Worm (Caenorhabditis elegans) whole organism, L1 larva: ENCODE results near the gene T15B7.14.

Experiments
- Y116A8C.19 ChIP-seq: sonication (generic microtip); optimal IDR thresholded peaks from 2 replicates; lab custom pipeline; 2016; ENCODE audit warnings: missing compliant biosample characterization, missing genetic modification characterization, borderline replicate concordance
- aha-1 ChIP-seq: fragments of 150-350 bp; optimal IDR thresholded peaks from 2 replicates; lab custom pipeline; 2014; ENCODE audit warnings: missing biosample characterization, missing genetic modification characterization
- blmp-1 ChIP-seq: fragments of 150-350 bp; optimal IDR thresholded peaks from 2 replicates; lab custom pipeline; 2014; ENCODE audit warnings: missing biosample characterization, missing genetic modification characterization
- ceh-63 ChIP-seq: fragments of 200-800 bp; sonication (Bioruptor generic); optimal IDR thresholded peaks from 2 replicates; lab custom pipeline; 2018; ENCODE audit warnings: mild to moderate bottlenecking, missing genetic modification characterization, missing compliant biosample characterization
- ceh-82 ChIP-seq, 3 experiments: fragments of 150-350 bp in 1 of 3; sonication (generic microtip) in 2 of 3; optimal IDR thresholded peaks; 2 replicates each; lab custom pipeline; 2014 to 2017; ENCODE audit warnings: missing biosample characterization in 3 of 3, missing genetic modification characterization in 3 of 3
- ceh-90 ChIP-seq: sonication (generic microtip); optimal IDR thresholded peaks from 2 replicates; lab custom pipeline; 2016; ENCODE audit warnings: missing genetic modification characterization, missing compliant biosample characterization
- ces-1 ChIP-seq: fragments of 150-350 bp; optimal IDR thresholded peaks from 2 replicates; lab custom pipeline; 2014; ENCODE audit warnings: missing biosample characterization, missing genetic modification reagents, missing genetic modification characterization
- dpl-1 ChIP-seq, 3 experiments: fragments of 150-350 bp in 2 of 3; sonication (generic microtip) in 1 of 3; optimal IDR thresholded peaks; 2 replicates each; lab custom pipeline; 2014 to 2017; ENCODE audit warnings: missing biosample characterization in 3 of 3, missing genetic modification characterization in 3 of 3, missing genetic modification reagents in 3 of 3
- efl-1 ChIP-seq, 4 experiments: fragments of 150-350 bp; optimal IDR thresholded peaks in 3 of 4; peaks in 1 of 4; 1 replicate in 1 of 4; 2 replicates in 3 of 4; lab custom pipeline; 2014; ENCODE audit warnings: missing biosample characterization in 2 of 4, missing genetic modification characterization in 2 of 4, missing genetic modification reagents in 2 of 4
- efl-3 ChIP-seq: fragments of 200-800 bp; sonication (Bioruptor generic); optimal IDR thresholded peaks from 2 replicates; lab custom pipeline; 2018; ENCODE audit warnings: mild to moderate bottlenecking, missing genetic modification characterization, missing compliant biosample characterization
- egl-13 ChIP-seq: sonication (generic microtip); optimal IDR thresholded peaks from 2 replicates; lab custom pipeline; 2016; ENCODE audit warnings: missing genotype, missing genetic modification reagents, missing genetic modification characterization, missing compliant biosample characterization
- elt-2 ChIP-seq: sonication (generic microtip); optimal IDR thresholded peaks from 2 replicates; lab custom pipeline; 2016; ENCODE audit warnings: missing genetic modification characterization, mild to moderate bottlenecking, inconsistent platforms, missing compliant biosample characterization, missing genetic modification reagents
- elt-3 ChIP-seq, 6 experiments: fragments of 150-350 bp in 1 of 6; sonication (generic microtip); optimal IDR thresholded peaks; 2 replicates each; lab custom pipeline; 2017 to 2018; ENCODE audit warnings: missing biosample characterization in 6 of 6, missing genetic modification characterization in 6 of 6, inconsistent platforms in 1 of 6
- ets-5 ChIP-seq: fragments of 200-800 bp; sonication (Bioruptor generic); IDR thresholded peaks from 2 replicates; pipeline ENCODE4 v1.3.6; 2022; ENCODE audit warnings: missing genetic modification characterization, missing compliant biosample characterization
- fkh-10 ChIP-seq: sonication (generic microtip); optimal IDR thresholded peaks from 2 replicates; lab custom pipeline; 2017; ENCODE audit warnings: missing biosample characterization, missing genetic modification reagents, missing genetic modification characterization
- fkh-4 ChIP-seq: sonication (generic microtip); optimal IDR thresholded peaks from 2 replicates; lab custom pipeline; 2016; ENCODE audit warnings: missing compliant biosample characterization, missing genetic modification characterization, borderline replicate concordance
- fkh-8 ChIP-seq: sonication (generic microtip); optimal IDR thresholded peaks from 2 replicates; lab custom pipeline; 2016; ENCODE audit warnings: mild to moderate bottlenecking, missing genetic modification characterization, missing compliant biosample characterization
- grh-1 ChIP-seq: fragments of 200-800 bp; sonication (Bioruptor generic); IDR thresholded peaks from 2 replicates; pipeline ENCODE4 v1.3.6; 2022; ENCODE audit warnings: missing genetic modification reagents, missing genetic modification characterization, missing compliant biosample characterization
- hlh-4 ChIP-seq: sonication (generic microtip); optimal IDR thresholded peaks from 2 replicates; lab custom pipeline; 2016; ENCODE audit warnings: mild to moderate bottlenecking, missing genetic modification characterization, missing compliant biosample characterization
- jun-1 ChIP-seq: fragments of 150-350 bp; optimal IDR thresholded peaks from 2 replicates; lab custom pipeline; 2014; ENCODE audit warnings: missing biosample characterization, missing genetic modification reagents, missing genetic modification characterization
- lin-15B ChIP-seq: fragments of 150-350 bp; sonication (generic microtip); optimal IDR thresholded peaks from 3 replicates; lab custom pipeline; 2014; ENCODE audit warnings: missing biosample characterization, missing genetic modification characterization
- lir-3 ChIP-seq: sonication (generic microtip); optimal IDR thresholded peaks from 2 replicates; lab custom pipeline; 2016; ENCODE audit warnings: mild to moderate bottlenecking, missing genetic modification characterization, moderate library complexity, missing compliant biosample characterization; ENCODE audit not compliant: poor library complexity
- mab-9 ChIP-seq: fragments of 200-800 bp; sonication (Bioruptor generic); IDR thresholded peaks from 2 replicates; pipeline ENCODE4 v1.3.6; 2022; ENCODE audit warnings: missing genetic modification reagents, missing genetic modification characterization, missing compliant biosample characterization
- nhr-19 ChIP-seq: fragments of 200-800 bp; sonication (Bioruptor generic); conservative IDR thresholded peaks from 2 replicates; pipeline ENCODE4 v1.3.6; 2022; ENCODE audit warnings: missing genetic modification characterization, missing compliant biosample characterization
- nhr-77 ChIP-seq: fragments of 150-350 bp; optimal IDR thresholded peaks from 2 replicates; lab custom pipeline; 2014; ENCODE audit warnings: missing biosample characterization, missing genetic modification characterization
- nhr-84 ChIP-seq: sonication (generic microtip); optimal IDR thresholded peaks from 2 replicates; lab custom pipeline; 2017; ENCODE audit warnings: missing biosample characterization, missing genetic modification characterization
- pag-3 ChIP-seq: sonication (generic microtip); optimal IDR thresholded peaks from 2 replicates; lab custom pipeline; 2017; ENCODE audit warnings: missing genetic modification characterization, mild to moderate bottlenecking, missing compliant biosample characterization, antibody characterized with exemption, borderline replicate concordance; ENCODE audit not compliant: insufficient read depth
- snpc-4 ChIP-seq: fragments of 150-350 bp; optimal IDR thresholded peaks from 2 replicates; lab custom pipeline; 2014; ENCODE audit warnings: missing biosample characterization, missing genetic modification characterization
- swsn-7 ChIP-seq: sonication (generic microtip); optimal IDR thresholded peaks from 2 replicates; lab custom pipeline; 2016; ENCODE audit warnings: missing genetic modification characterization, missing compliant biosample characterization
- tlp-1 ChIP-seq: fragments of 150-350 bp; optimal IDR thresholded peaks from 2 replicates; lab custom pipeline; 2014; ENCODE audit warnings: missing biosample characterization, missing genetic modification characterization
- unc-30 ChIP-seq: sonication (generic microtip); optimal IDR thresholded peaks from 2 replicates; lab custom pipeline; 2017; ENCODE audit warnings: missing biosample characterization, missing genetic modification characterization
- unc-62 ChIP-seq: fragments of 150-350 bp; optimal IDR thresholded peaks from 2 replicates; lab custom pipeline; 2014; ENCODE audit warnings: missing biosample characterization, missing genetic modification reagents, missing genetic modification characterization
- unc-86 ChIP-seq: sonication (generic microtip); optimal IDR thresholded peaks from 2 replicates; lab custom pipeline; 2016; ENCODE audit warnings: missing genetic modification characterization, missing compliant biosample characterization
- unc-98 ChIP-seq: fragments of 200-800 bp; sonication (Bioruptor generic); IDR thresholded peaks from 2 replicates; pipeline ENCODE4 v1.3.6; 2022; ENCODE audit warnings: missing genetic modification characterization, missing compliant biosample characterization
- vab-15 ChIP-seq: sonication (generic microtip); optimal IDR thresholded peaks from 2 replicates; lab custom pipeline; 2017; ENCODE audit warnings: missing genotype, mild to moderate bottlenecking, missing genetic modification characterization, missing compliant biosample characterization
- ztf-11 ChIP-seq, 2 experiments: sonication (generic microtip); optimal IDR thresholded peaks; 2 replicates each; lab custom pipeline; 2016 to 2017; ENCODE audit warnings: missing genetic modification characterization in 2 of 2, missing biosample characterization in 1 of 2, missing compliant biosample characterization in 1 of 2
- ztf-4 ChIP-seq: fragments of 150-350 bp; optimal IDR thresholded peaks from 2 replicates; lab custom pipeline; 2014; ENCODE audit warnings: missing biosample characterization, missing genetic modification characterization

T15B7.14 gene

ce11 chrV:6821509-6821908, 13.6 kb downstream of the T15B7.14 start, which contains the start of gene T15B7.8:
T15B7.8 (plus strand) TSS chrV:6821809.
- no peak for TF ChIP-seq ceh-63 (GFP tag; lab: Kevin White, UChicago)
- TF ChIP-seq pag-3 (tag; lab: Kevin White, UChicago) = no peak
- no peak for TF ChIP-seq unc-86 (tag; lab: Kevin White, UChicago)
- TF ChIP-seq dpl-1 (GFP tag; optimal IDR thresholded peaks at IDR 0.05; lab: Kevin White, UChicago) = no peak
- TF ChIP-seq ceh-82 (tag; optimal IDR thresholded peaks at IDR 0.05; lab: Kevin White, UChicago) = no peak
- no peak for TF ChIP-seq swsn-7 (tag; lab: Kevin White, UChicago)
- no peak for TF ChIP-seq ceh-90 (tag; lab: Kevin White, UChicago)
- TF ChIP-seq egl-13 = no peak
- no peak for TF ChIP-seq ztf-4 (tag; lab: Kevin White, UChicago)
- no peak for TF ChIP-seq ztf-11 (tag; optimal IDR thresholded peaks at IDR 0.05; lab: Kevin White, UChicago)
- no peak for TF ChIP-seq unc-62 (GFP tag; lab: Kevin White, UChicago)
- no peak for TF ChIP-seq elt-2
- no peak for TF ChIP-seq vab-15 (tag; lab: Kevin White, UChicago)
- no peak for TF ChIP-seq ets-5 (GFP tag; lab: Robert Waterston, UW)
- no peak for TF ChIP-seq elt-3 (tag; optimal IDR thresholded peaks at IDR 0.05; lab: Kevin White, UChicago)
- no peak for TF ChIP-seq fkh-8
- TF ChIP-seq nhr-77 = no peak
- TF ChIP-seq efl-3 (GFP tag; lab: Kevin White, UChicago) = no peak
- TF ChIP-seq lin-15B (tag; lab: Kevin White, UChicago) = no peak
- TF ChIP-seq, all 84 proteins: peak for 0

ce11 chrV:6819812-6820211, 15.3 kb downstream of the T15B7.14 start, which contains the start of gene dmsr-13:
dmsr-13 (minus strand) TSS chrV:6819912.
- TF ChIP-seq nhr-84 = no peak
- no peak for TF ChIP-seq fkh-10 (GFP tag; lab: Kevin White, UChicago)
- no peak for TF ChIP-seq ces-1
- no peak for TF ChIP-seq ceh-63 (GFP tag; lab: Kevin White, UChicago)
- no peak for TF ChIP-seq aha-1 (tag; lab: Kevin White, UChicago)
- no peak for TF ChIP-seq fkh-4 (tag; lab: Kevin White, UChicago)
- TF ChIP-seq, all 84 proteins: peak for 0

- TF ChIP-seq nhr-19 (GFP tag; lab: Robert Waterston, UW) = no peak
- TF ChIP-seq fkh-8 = peak; percentile 48
- peak; percentile 7 for TF ChIP-seq hlh-4 (tag; lab: Kevin White, UChicago)
Observed at ce11 chrV:6817184-6817583, 18.0 kb downstream of the T15B7.14 start, which contains the start of gene dmsr-14. dmsr-14 (minus strand) TSS chrV:6817284.

ce11 chrV:6813862-6814261, 21.3 kb downstream of the T15B7.14 start:
- TF ChIP-seq lir-3 (tag; lab: Kevin White, UChicago) (no peak), efl-1 (optimal IDR thresholded peaks at IDR 0.05; lab: Kevin White, UChicago) (no peak), efl-1 (GFP tag; optimal IDR thresholded peaks at IDR 0.05 in 1 of 2; lab: Kevin White, UChicago) (peak in 1 of 2 experiments; percentile 77)
- TF ChIP-seq, all 84 proteins: peak for 1

- TF ChIP-seq unc-62 (GFP tag; lab: Kevin White, UChicago) (no peak), jun-1 (tag; lab: Kevin White, UChicago) (no peak), efl-1 (optimal IDR thresholded peaks at IDR 0.05; lab: Kevin White, UChicago) (no peak), efl-1 (GFP tag; optimal IDR thresholded peaks at IDR 0.05 in 1 of 2; lab: Kevin White, UChicago) (no peak), aha-1 (tag; lab: Kevin White, UChicago) (no peak), unc-98 (no peak), ceh-63 (GFP tag; lab: Kevin White, UChicago) (no peak), elt-2 (peak; percentile 77), ceh-90 (tag; lab: Kevin White, UChicago) (no peak), tlp-1 (tag; lab: Kevin White, UChicago) (peak; percentile 50), hlh-4 (tag; lab: Kevin White, UChicago) (no peak), ces-1 (no peak), fkh-8 (no peak), unc-30 (tag; lab: Kevin White, UChicago) (no peak), Y116A8C.19 (tag; lab: Kevin White, UChicago) (no peak), blmp-1 (no peak), snpc-4 (tag; lab: Kevin White, UChicago) (no peak), grh-1 (no peak), mab-9 (no peak)
Observed at ce11 chrV:6811863-6812262, 23.3 kb downstream of the T15B7.14 start.
